Worm (Caenorhabditis elegans) whole organism, L4 larva: Measurements from ENCODE around the gene F58H1.5.

Experiments
- Y5F2A.4 ChIP-seq: fragments of 200-800 bp; sonication (Bioruptor generic); optimal IDR thresholded peaks from 2 replicates; lab custom pipeline; 2018; ENCODE audit warnings: mild to moderate bottlenecking, missing genetic modification characterization, missing compliant biosample characterization
- ZK546.5 ChIP-seq, 2 experiments: sonication (generic microtip); optimal IDR thresholded peaks; 2 replicates each; lab custom pipeline; 2017; ENCODE audit warnings: missing biosample characterization in 2 of 2, missing genetic modification characterization in 2 of 2
- aha-1 ChIP-seq: fragments of 150-350 bp; peaks from one replicate; lab custom pipeline; 2014; ENCODE audit warnings: missing biosample characterization, missing genetic modification characterization
- aly-2 ChIP-seq: sonication (generic microtip); optimal IDR thresholded peaks from 2 replicates; lab custom pipeline; 2018; ENCODE audit warnings: missing biosample characterization, missing genetic modification characterization
- attf-4 ChIP-seq: sonication (generic microtip); optimal IDR thresholded peaks from 3 replicates; lab custom pipeline; 2017; ENCODE audit warnings: missing biosample characterization, missing genetic modification characterization
- ceh-28 ChIP-seq: fragments of 150-350 bp; optimal IDR thresholded peaks from 2 replicates; lab custom pipeline; 2014; ENCODE audit warnings: missing biosample characterization, missing genetic modification reagents, missing genetic modification characterization
- ceh-62 ChIP-seq: sonication (generic microtip); optimal IDR thresholded peaks from 2 replicates; lab custom pipeline; 2017; ENCODE audit warnings: missing biosample characterization, missing genetic modification characterization
- daf-16 ChIP-seq, 3 experiments: sonication (generic microtip); optimal IDR thresholded peaks; 2 replicates each; lab custom pipeline; 2016 to 2017; ENCODE audit warnings: missing genetic modification characterization in 3 of 3, missing genetic modification reagents in 3 of 3, mild to moderate bottlenecking in 2 of 3, missing compliant biosample characterization in 2 of 3, missing biosample characterization in 1 of 3, moderate library complexity in 1 of 3
- daf-8 ChIP-seq: fragments of 200-800 bp; sonication (Bioruptor generic); IDR thresholded peaks from 2 replicates; pipeline ENCODE4 v1.3.6; 2022; ENCODE audit warnings: missing genetic modification characterization, missing compliant biosample characterization
- dmd-9 ChIP-seq: fragments of 200-800 bp; sonication (Bioruptor generic); IDR thresholded peaks from 2 replicates; pipeline ENCODE4 v1.3.6; 2022; ENCODE audit warnings: missing genetic modification reagents, missing genetic modification characterization, missing compliant biosample characterization
- duxl-1 ChIP-seq: sonication (generic microtip); optimal IDR thresholded peaks from 2 replicates; lab custom pipeline; 2016; ENCODE audit warnings: mild to moderate bottlenecking, missing genetic modification characterization, moderate library complexity, missing compliant biosample characterization; ENCODE audit not compliant: poor library complexity
- fkh-10 ChIP-seq: fragments of 150-350 bp; optimal IDR thresholded peaks from 2 replicates; lab custom pipeline; 2014; ENCODE audit warnings: missing biosample characterization, missing genetic modification reagents, missing genetic modification characterization
- fos-1 ChIP-seq: fragments of 150-350 bp; optimal IDR thresholded peaks from 2 replicates; lab custom pipeline; 2014; ENCODE audit warnings: missing biosample characterization, missing genetic modification characterization
- hlh-11 ChIP-seq: fragments of 200-800 bp; sonication (Bioruptor generic); optimal IDR thresholded peaks from 2 replicates; lab custom pipeline; 2018; ENCODE audit warnings: mild to moderate bottlenecking, missing genetic modification characterization, missing compliant biosample characterization
- hlh-30 ChIP-seq: sonication (generic microtip); optimal IDR thresholded peaks from 2 replicates; lab custom pipeline; 2017; ENCODE audit warnings: antibody characterized with exemption, mild to moderate bottlenecking, missing genetic modification characterization, missing compliant biosample characterization; ENCODE audit not compliant: insufficient read depth
- lin-15B ChIP-seq: fragments of 150-350 bp; sonication (generic microtip); optimal IDR thresholded peaks from 3 replicates; lab custom pipeline; 2014; ENCODE audit warnings: missing biosample characterization, missing genetic modification characterization
- lsy-2 ChIP-seq, 2 experiments: fragments of 150-350 bp in 1 of 2; sonication (generic microtip) in 1 of 2; optimal IDR thresholded peaks; 2 replicates each; lab custom pipeline; 2014 to 2017; ENCODE audit warnings: missing biosample characterization in 2 of 2, missing genetic modification characterization in 2 of 2
- madf-9 ChIP-seq: fragments of 200-800 bp; sonication (Bioruptor generic); conservative IDR thresholded peaks from 2 replicates; pipeline ENCODE4 v1.3.6; 2022; ENCODE audit warnings: missing genetic modification reagents, missing genetic modification characterization, missing compliant biosample characterization
- mdl-1 ChIP-seq, 2 experiments: fragments of 150-350 bp in 1 of 2; sonication (generic microtip) in 1 of 2; optimal IDR thresholded peaks; 2 replicates each; lab custom pipeline; 2014 to 2017; ENCODE audit warnings: missing biosample characterization in 2 of 2, missing genetic modification characterization in 2 of 2
- mdt-29 ChIP-seq: fragments of 200-800 bp; sonication (Bioruptor generic); IDR thresholded peaks from 2 replicates; pipeline ENCODE4 v1.3.6; 2022; ENCODE audit warnings: missing genetic modification reagents, missing genetic modification characterization, missing compliant biosample characterization
- nhr-10 ChIP-seq: fragments of 150-350 bp; optimal IDR thresholded peaks from 2 replicates; lab custom pipeline; 2014; ENCODE audit warnings: missing biosample characterization, missing genetic modification characterization
- nhr-28 ChIP-seq: fragments of 150-350 bp; optimal IDR thresholded peaks from 2 replicates; lab custom pipeline; 2014; ENCODE audit warnings: missing biosample characterization, missing genetic modification characterization
- nhr-48 ChIP-seq: sonication (generic microtip); optimal IDR thresholded peaks from 2 replicates; lab custom pipeline; 2016; ENCODE audit warnings: mild to moderate bottlenecking, missing genetic modification characterization, missing compliant biosample characterization
- nhr-6 ChIP-seq: fragments of 150-350 bp; optimal IDR thresholded peaks from 2 replicates; lab custom pipeline; 2014; ENCODE audit warnings: missing biosample characterization, missing genetic modification characterization
- nhr-77 ChIP-seq: fragments of 150-350 bp; optimal IDR thresholded peaks from 2 replicates; lab custom pipeline; 2014; ENCODE audit warnings: missing biosample characterization, missing genetic modification characterization
- pha-4 ChIP-seq, 2 experiments: fragments of 150-350 bp in 1 of 2; fragments of 200-800 bp in 1 of 2; sonication (Bioruptor generic) in 1 of 2; IDR thresholded peaks in 1 of 2; optimal IDR thresholded peaks in 1 of 2; 2 replicates each; pipeline versions ENCODE4 v1.3.6 to Lab custom; 2014 to 2022; ENCODE audit warnings: missing genetic modification characterization in 2 of 2, missing genetic modification reagents in 2 of 2, missing biosample characterization in 1 of 2, missing compliant biosample characterization in 1 of 2
- pqm-1 ChIP-seq: sonication (generic microtip); optimal IDR thresholded peaks from 2 replicates; lab custom pipeline; 2017; ENCODE audit warnings: missing biosample characterization, missing genetic modification characterization
- rbr-2 ChIP-seq: sonication (generic microtip); optimal IDR thresholded peaks from 2 replicates; lab custom pipeline; 2016; ENCODE audit warnings: missing genotype, missing genetic modification characterization, missing compliant biosample characterization
- saeg-2 ChIP-seq: fragments of 200-800 bp; sonication (Bioruptor generic); IDR thresholded peaks from 2 replicates; pipeline ENCODE4 v1.3.6; 2022; ENCODE audit warnings: missing genetic modification reagents, missing genetic modification characterization, missing compliant biosample characterization
- skn-1 ChIP-seq: fragments of 150-350 bp; optimal IDR thresholded peaks from 2 replicates; lab custom pipeline; 2014; ENCODE audit warnings: missing biosample characterization, missing genetic modification characterization
- snpc-4 ChIP-seq: fragments of 150-350 bp; optimal IDR thresholded peaks from 2 replicates; lab custom pipeline; 2014; ENCODE audit warnings: missing biosample characterization, missing genetic modification characterization
- tag-97 ChIP-seq: fragments of 200-800 bp; sonication (Bioruptor generic); IDR thresholded peaks from 2 replicates; pipeline ENCODE4 v1.3.6; 2022; ENCODE audit warnings: missing genetic modification characterization, missing compliant biosample characterization
- unc-62 ChIP-seq, 3 experiments: fragments of 150-350 bp in 1 of 3; sonication (generic microtip); optimal IDR thresholded peaks in 2 of 3; peaks in 1 of 3; 1 replicate in 1 of 3; 2 replicates in 2 of 3; lab custom pipeline; 2014 to 2017; ENCODE audit warnings: missing biosample characterization in 3 of 3, missing genetic modification characterization in 3 of 3, missing genetic modification reagents in 3 of 3, missing genotype in 1 of 3
- zfp-2 ChIP-seq: sonication (generic microtip); optimal IDR thresholded peaks from 2 replicates; lab custom pipeline; 2016; ENCODE audit warnings: mild to moderate bottlenecking, missing genetic modification characterization, missing compliant biosample characterization
- zfp-3 ChIP-seq: fragments of 200-800 bp; sonication (Bioruptor generic); conservative IDR thresholded peaks from 2 replicates; pipeline ENCODE4 v1.3.6; 2022; ENCODE audit warnings: missing genetic modification reagents, missing genetic modification characterization, missing compliant biosample characterization
- zip-11 ChIP-seq: fragments of 200-800 bp; sonication (Bioruptor generic); IDR thresholded peaks from 2 replicates; pipeline ENCODE4 v1.3.6; 2022; ENCODE audit warnings: missing genetic modification characterization, missing compliant biosample characterization

Gene F58H1.5

ce11 chrV:11949509-11950117 lies 8.6 kb upstream of the F58H1.5 start:
- TF ChIP-seq saeg-2 (GFP tag; lab: Robert Waterston, UW) (no peak), zfp-2 (no peak), daf-8 (GFP tag; lab: Robert Waterston, UW) (no peak), zip-11 (GFP tag; lab: Robert Waterston, UW) (no peak), nhr-48 (tag; lab: Kevin White, UChicago) (no peak), duxl-1 (tag; lab: Kevin White, UChicago) (no peak), tag-97 (GFP tag; lab: Robert Waterston, UW) (no peak), lin-15B (no peak), nhr-77 (no peak), hlh-11 (no peak), attf-4 (no peak), Y5F2A.4 (no peak), pqm-1 (tag; lab: Kevin White, UChicago) (no peak), fos-1 (tag; lab: Kevin White, UChicago) (no peak), madf-9 (no peak), mdl-1 (tag; optimal IDR thresholded peaks at IDR 0.05; lab: Kevin White, UChicago) (no peak), unc-62 (GFP tag; optimal IDR thresholded peaks at IDR 0.05 in 1 of 2; lab: Kevin White, UChicago) (no peak), unc-62 (tag; optimal IDR thresholded peaks at IDR 0.05; lab: Kevin White, UChicago) (no peak)

- TF ChIP-seq hlh-30 (tag; lab: Kevin White, UChicago) (peak; percentile 18), nhr-6 (tag; lab: Kevin White, UChicago) (peak; percentile 94), nhr-77 (no peak), pha-4 (GFP tag; IDR thresholded peaks at IDR 0.05; lab: Robert Waterston, UW) (no peak), pha-4 (tag; optimal IDR thresholded peaks at IDR 0.05; lab: Kevin White, UChicago) (peak; percentile 12)
These were observed 7.0 kb upstream of the F58H1.5 start for ce11 chrV:11951227-11951626.

DNA sequence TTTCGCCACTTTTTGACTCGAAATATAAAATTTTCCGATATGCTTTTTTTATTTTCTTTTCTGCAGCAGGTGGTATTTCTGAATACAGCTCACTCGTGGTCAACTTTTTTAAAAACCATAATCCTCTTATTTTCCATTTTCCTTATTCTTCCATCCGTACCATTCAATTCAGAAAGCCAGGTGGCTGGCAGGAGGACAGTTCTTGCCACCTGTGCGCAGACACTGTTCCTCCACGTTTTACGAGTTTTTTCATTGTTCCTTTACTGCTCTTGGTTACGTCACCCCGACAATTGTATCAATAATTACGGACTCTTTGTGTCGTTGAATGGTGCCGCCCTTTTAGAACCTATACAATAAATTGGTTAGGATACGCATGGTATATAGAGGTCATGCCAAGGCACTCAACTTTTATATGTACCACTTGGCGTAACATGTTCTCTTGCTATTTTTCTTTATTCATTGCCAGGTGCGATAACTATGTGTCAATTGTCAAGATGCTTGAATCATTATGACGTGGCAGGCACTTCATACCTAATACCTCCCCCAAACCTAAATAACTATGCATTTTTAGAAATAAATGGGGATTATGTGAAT lies 5.2 kb upstream of the F58H1.5 start:
- TF ChIP-seq dmd-9 (GFP tag; lab: Robert Waterston, UW) = no peak
- no peak for TF ChIP-seq aly-2
- TF ChIP-seq ZK546.5 (tag; optimal IDR thresholded peaks at IDR 0.05; lab: Kevin White, UChicago) = no peak
- no peak for TF ChIP-seq nhr-10 (tag; lab: Kevin White, UChicago)
- no peak for TF ChIP-seq nhr-28
- TF ChIP-seq mdl-1 (tag; optimal IDR thresholded peaks at IDR 0.05; lab: Kevin White, UChicago) = no peak
- TF ChIP-seq daf-16 (GFP tag; optimal IDR thresholded peaks at IDR 0.05; lab: Kevin White, UChicago) = no peak
- TF ChIP-seq daf-16 (tag; optimal IDR thresholded peaks at IDR 0.05; lab: Kevin White, UChicago) = no peak
- no peak for TF ChIP-seq skn-1 (tag; lab: Kevin White, UChicago)
- no peak for TF ChIP-seq zfp-3
- TF ChIP-seq mdt-29 (GFP tag; lab: Robert Waterston, UW) = no peak
- no peak for TF ChIP-seq rbr-2
- TF ChIP-seq ceh-28 (tag; lab: Kevin White, UChicago) = no peak
- TF ChIP-seq fkh-10 (GFP tag; lab: Kevin White, UChicago) = no peak
- TF ChIP-seq zip-11 (GFP tag; lab: Robert Waterston, UW) = no peak
- no peak for TF ChIP-seq lsy-2 (tag; optimal IDR thresholded peaks at IDR 0.05; lab: Kevin White, UChicago)
- no peak for TF ChIP-seq ceh-62 (tag; lab: Kevin White, UChicago)
- no peak for TF ChIP-seq snpc-4 (tag; lab: Kevin White, UChicago)
- no peak for TF ChIP-seq aha-1 (tag; lab: Kevin White, UChicago)
